Worm (Caenorhabditis elegans): Measurements from ENCODE around the gene ins-37.

DNA sequence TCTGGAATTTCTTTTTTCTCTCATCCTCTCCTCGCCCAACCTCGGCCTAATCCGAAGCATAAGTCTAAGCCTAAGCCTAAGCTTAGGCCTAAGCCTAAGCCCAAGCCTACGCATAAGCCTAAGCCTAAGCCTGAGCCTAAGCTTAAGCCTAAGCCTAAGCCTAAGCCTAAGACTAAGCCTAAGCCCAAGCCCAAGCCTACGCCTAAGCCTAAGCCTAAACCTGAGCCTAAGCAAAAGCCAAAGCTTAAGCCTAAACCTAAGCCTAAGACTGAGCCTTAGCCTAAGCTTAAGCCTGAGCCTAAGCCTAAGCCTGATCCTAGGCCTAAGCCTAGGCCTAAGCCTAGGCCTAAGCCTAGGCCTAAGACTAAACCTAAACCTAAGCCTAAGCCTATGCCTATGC lies 39.6 kb downstream of the ins-37 start:
- TF ChIP-seq ztf-11 (tag; optimal IDR thresholded peaks at IDR 0.05) (no peak), ceh-32 (tag; optimal IDR thresholded peaks at IDR 0.05; ENCODE audit: poor library complexity) (no peak), D1046.2 (GFP tag; IDR thresholded peaks at IDR 0.05) (no peak), unc-62 (GFP tag; optimal IDR thresholded peaks at IDR 0.05 in 1 of 2) (no peak), unc-62 (tag; optimal IDR thresholded peaks at IDR 0.05) (no peak), ceh-20 (GFP tag; IDR thresholded peaks at IDR 0.05) (no peak), ces-1 (GFP tag; optimal IDR thresholded peaks at IDR 0.05) (no peak), zfp-2 (tag; optimal IDR thresholded peaks at IDR 0.05) (no peak), mxl-3 (GFP tag; optimal IDR thresholded peaks at IDR 0.05) (no peak), nhr-77 (tag; optimal IDR thresholded peaks at IDR 0.05) (no peak), ceh-82 (tag; optimal IDR thresholded peaks at IDR 0.05) (no peak), nhr-28 (tag; optimal IDR thresholded peaks at IDR 0.05) (no peak), fos-1 (tag; optimal IDR thresholded peaks at IDR 0.05) (no peak)
